Fruit fly (Drosophila melanogaster): ENCODE results near the gene CG15814.

dm6 chrX:17876518-17876917 is 26.4 kb upstream of the CG15814 start:
- TF ChIP-seq CG33017 (tag; optimal IDR thresholded peaks at IDR 0.05): no peak
- peak; percentile 67 for TF ChIP-seq kay (GFP tag; ENCODE audit: borderline replicate concordance)
- TF ChIP-seq CG5204 (GFP tag; optimal IDR thresholded peaks at IDR 0.05): no peak
- no peak for TF ChIP-seq Mnt (GFP tag; optimal IDR thresholded peaks at IDR 0.05)
- no peak for TF ChIP-seq CG12768 (GFP tag; optimal IDR thresholded peaks at IDR 0.05)
- no peak for TF ChIP-seq ovo (GFP tag; optimal IDR thresholded peaks at IDR 0.05)
- no peak for TF ChIP-seq CG11617 (GFP tag; optimal IDR thresholded peaks at IDR 0.05)
- TF ChIP-seq cic (GFP tag; optimal IDR thresholded peaks at IDR 0.05): no peak
- TF ChIP-seq CG7101 (tag; optimal IDR thresholded peaks at IDR 0.05): no peak
- no peak for TF ChIP-seq bab1 (GFP tag; optimal IDR thresholded peaks at IDR 0.05)
- peak; percentile 2 for TF ChIP-seq CG14711 (tag; optimal IDR thresholded peaks at IDR 0.05)
